Worm (Caenorhabditis elegans) whole organism, L3 larva: ENCODE measurements around the gene dhs-28.

Experiments used
- R02D3.7 ChIP-seq: fragments of 150-350 bp; optimal IDR thresholded peaks from 2 replicates; lab custom pipeline; 2014; ENCODE audit warnings: missing biosample characterization, missing genetic modification characterization
- egl-27 ChIP-seq: sonication (generic microtip); optimal IDR thresholded peaks from 4 replicates; lab custom pipeline; 2017; ENCODE audit warnings: missing biosample characterization, missing genetic modification reagents, missing genetic modification characterization
- eor-1 ChIP-seq, 2 experiments: fragments of 150-350 bp; optimal IDR thresholded peaks; 2 replicates each; lab custom pipeline; 2014 to 2018; ENCODE audit warnings: missing biosample characterization in 2 of 2, missing genetic modification characterization in 2 of 2
- nhr-25 ChIP-seq: sonication (generic microtip); optimal IDR thresholded peaks from 2 replicates; lab custom pipeline; 2017; ENCODE audit warnings: missing biosample characterization, missing genetic modification characterization
- snpc-4 ChIP-seq: fragments of 150-350 bp; optimal IDR thresholded peaks from 2 replicates; lab custom pipeline; 2014; ENCODE audit warnings: missing biosample characterization, missing genetic modification characterization
- zag-1 ChIP-seq: fragments of 150-350 bp; optimal IDR thresholded peaks from 2 replicates; lab custom pipeline; 2014; ENCODE audit warnings: missing biosample characterization, missing genetic modification characterization

DNA sequence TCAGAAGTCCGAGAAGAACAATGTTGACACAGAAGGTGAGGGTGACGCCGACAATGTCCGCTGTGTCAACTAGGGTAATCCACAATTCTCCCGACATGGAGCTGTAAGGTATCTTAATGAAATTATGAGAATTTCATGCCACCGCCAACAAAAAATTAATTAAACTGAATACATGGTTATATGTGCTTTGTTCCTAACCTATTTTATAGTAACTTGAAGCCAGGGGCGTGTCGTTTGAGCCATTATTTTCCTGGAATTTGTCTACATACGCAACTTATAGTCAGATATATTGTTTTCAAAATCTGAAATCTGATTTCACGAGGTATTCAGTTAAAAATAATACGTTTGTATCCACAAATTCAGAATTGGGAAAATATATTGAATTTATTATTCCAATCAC, 47.6 kb downstream of the dhs-28 start, which contains the start of gene odr-10:
- TF ChIP-seq egl-27 (tag; lab: Kevin White, UChicago) (no peak), eor-1 (tag; optimal IDR thresholded peaks at IDR 0.05; lab: Kevin White, UChicago) (no peak), zag-1 (no peak), R02D3.7 (no peak), snpc-4 (no peak), nhr-25 (tag; lab: Kevin White, UChicago) (no peak)
